Fruit fly (Drosophila melanogaster): ENCODE results near the gene CG7990.

Gene CG7990

dm6 chrX:19164726-19165125 is 37.1 kb downstream of the CG7990 start (continued):
- no peak for TF ChIP-seq CG9876 (GFP tag; optimal IDR thresholded peaks at IDR 0.05)
- TF ChIP-seq CG12219 (GFP tag; optimal IDR thresholded peaks at IDR 0.05): no peak
- TF ChIP-seq knrl (GFP tag; IDR thresholded peaks at IDR 0.05; ENCODE audit: partially characterized antibody): no peak
- TF ChIP-seq crol (GFP tag; IDR thresholded peaks at IDR 0.05): no peak
- TF ChIP-seq Camta (GFP tag; optimal IDR thresholded peaks at IDR 0.05): peak; percentile 34
- no peak for TF ChIP-seq CG10959 (GFP tag; IDR thresholded peaks at IDR 0.05)
- no peak for TF ChIP-seq twi (tag; optimal IDR thresholded peaks at IDR 0.05)
- no peak for TF ChIP-seq Fer1 (GFP tag; optimal IDR thresholded peaks at IDR 0.05)
- no peak for TF ChIP-seq Hey (tag; optimal IDR thresholded peaks at IDR 0.05)
- TF ChIP-seq ci (GFP tag; IDR thresholded peaks at IDR 0.05): no peak
- no peak for TF ChIP-seq CG13424 (tag; optimal IDR thresholded peaks at IDR 0.05)
- TF ChIP-seq Dek (tag; optimal IDR thresholded peaks at IDR 0.05): no peak
- TF ChIP-seq CG15601 (tag; optimal IDR thresholded peaks at IDR 0.05): no peak
- no peak for TF ChIP-seq fd3F (GFP tag; optimal IDR thresholded peaks at IDR 0.05)
- TF ChIP-seq stwl (tag; optimal IDR thresholded peaks at IDR 0.05): no peak
- no peak for TF ChIP-seq Taf1 (GFP tag; IDR thresholded peaks at IDR 0.05)
- no peak for TF ChIP-seq shn (GFP tag; optimal IDR thresholded peaks at IDR 0.05)
- no peak for TF ChIP-seq BEAF-32 (GFP tag; optimal IDR thresholded peaks at IDR 0.05)
- TF ChIP-seq CG15479 (GFP tag; optimal IDR thresholded peaks at IDR 0.05): no peak
- TF ChIP-seq Trl (optimal IDR thresholded peaks at IDR 0.05): no peak
- peak; percentile 17 for TF ChIP-seq Trl (GFP tag; optimal IDR thresholded peaks at IDR 0.05)
- no peak for TF ChIP-seq CG3407 (GFP tag; optimal IDR thresholded peaks at IDR 0.05)
- TF ChIP-seq da (GFP tag; optimal IDR thresholded peaks at IDR 0.05): no peak
- peak; percentile 2 for TF ChIP-seq Hmr (GFP tag; optimal IDR thresholded peaks at IDR 0.05)
- no peak for TF ChIP-seq CG14014 (GFP tag; IDR thresholded peaks at IDR 0.05)
- no peak for TF ChIP-seq CG11085 (GFP tag; IDR thresholded peaks at IDR 0.05)
- no peak for TF ChIP-seq Eip74EF (GFP tag; optimal IDR thresholded peaks at IDR 0.05)
- no peak for TF ChIP-seq TFAM (GFP tag; optimal IDR thresholded peaks at IDR 0.05)
- TF ChIP-seq zfh1 (GFP tag; IDR thresholded peaks at IDR 0.05): no peak
- TF ChIP-seq Hr3 (GFP tag; optimal IDR thresholded peaks at IDR 0.05): peak; percentile 28
- TF ChIP-seq C15 (GFP tag; IDR thresholded peaks at IDR 0.05): no peak
- TF ChIP-seq otp (GFP tag; IDR thresholded peaks at IDR 0.05): no peak
- TF ChIP-seq CG10274 (GFP tag; optimal IDR thresholded peaks at IDR 0.05): no peak
- no peak for TF ChIP-seq CG10565 (GFP tag; optimal IDR thresholded peaks at IDR 0.05)
- TF ChIP-seq ttk (GFP tag; IDR thresholded peaks at IDR 0.05): 0 out of 2 replicates have a peak, but pooled peaks have one; percentile 30
- no peak for TF ChIP-seq CG8765 (GFP tag; IDR thresholded peaks at IDR 0.05)
- TF ChIP-seq mam (GFP tag; optimal IDR thresholded peaks at IDR 0.05): peak; percentile 27
- TF ChIP-seq CG16813 (GFP tag; IDR thresholded peaks at IDR 0.05; ENCODE audit: partially characterized antibody): no peak
- TF ChIP-seq CG15073 (GFP tag; optimal IDR thresholded peaks at IDR 0.05): no peak
- TF ChIP-seq CG2202 (tag; optimal IDR thresholded peaks at IDR 0.05): no peak
- no peak for TF ChIP-seq CG16779 (GFP tag; IDR thresholded peaks at IDR 0.05)
- TF ChIP-seq Gsc (GFP tag; IDR thresholded peaks at IDR 0.05): no peak
- no peak for TF ChIP-seq luna (GFP tag; optimal IDR thresholded peaks at IDR 0.05)
- TF ChIP-seq CG31224 (GFP tag; IDR thresholded peaks at IDR 0.05): no peak
- no peak for TF ChIP-seq gfzf (GFP tag; optimal IDR thresholded peaks at IDR 0.05)
- no peak for TF ChIP-seq nerfin-2 (GFP tag; IDR thresholded peaks at IDR 0.05; ENCODE audit: partially characterized antibody)
- TF ChIP-seq CG17802 (tag; optimal IDR thresholded peaks at IDR 0.05): no peak
- no peak for TF ChIP-seq CG9932 (GFP tag; IDR thresholded peaks at IDR 0.05)
- no peak for TF ChIP-seq lov (optimal IDR thresholded peaks at IDR 0.05)
- TF ChIP-seq lov (GFP tag; IDR thresholded peaks at IDR 0.05): no peak
- TF ChIP-seq CG10462 (GFP tag; optimal IDR thresholded peaks at IDR 0.05): no peak
- TF ChIP-seq ap (GFP tag; IDR thresholded peaks at IDR 0.05): no peak
- TF ChIP-seq CG4424 (GFP tag; optimal IDR thresholded peaks at IDR 0.05): peak; percentile 27

Measured in whole organism, embryonic.